Worm (Caenorhabditis elegans) whole organism, young adult: ENCODE data around the gene ZK550.2.

Experiments
- Y56A3A.18 ChIP-seq: fragments of 200-800 bp; sonication (Bioruptor generic); IDR thresholded peaks from 2 replicates; pipeline ENCODE4 v1.3.6; 2022; ENCODE audit warnings: missing genetic modification reagents, missing genetic modification characterization, missing compliant biosample characterization
- attf-3 ChIP-seq: fragments of 200-800 bp; sonication (Bioruptor generic); conservative IDR thresholded peaks from 2 replicates; pipeline ENCODE4 v1.3.6; 2022; ENCODE audit warnings: missing genetic modification reagents, missing genetic modification characterization, missing compliant biosample characterization
- lag-1 ChIP-seq: fragments of 200-800 bp; sonication (Bioruptor generic); IDR thresholded peaks from 2 replicates; pipeline ENCODE4 v1.3.6; 2022; ENCODE audit warnings: missing genetic modification reagents, missing genetic modification characterization, missing compliant biosample characterization
- nhr-80 ChIP-seq: sonication (generic microtip); optimal IDR thresholded peaks from 2 replicates; lab custom pipeline; 2016; ENCODE audit warnings: missing genetic modification characterization, missing compliant biosample characterization
- snpc-4 ChIP-seq, 5 experiments: fragments of 150-350 bp in 1 of 5; sonication (generic microtip) in 4 of 5; optimal IDR thresholded peaks; 2 replicates each; lab custom pipeline; 2014 to 2018; ENCODE audit warnings: missing genetic modification characterization in 5 of 5, missing biosample characterization in 3 of 5, antibody characterized with exemption in 2 of 5, mild to moderate bottlenecking in 2 of 5, missing compliant biosample characterization in 2 of 5, missing genotype in 2 of 5, moderate library complexity in 2 of 5, missing genetic modification reagents in 1 of 5
- unc-130 ChIP-seq: sonication (generic microtip); optimal IDR thresholded peaks from 2 replicates; lab custom pipeline; 2016; ENCODE audit warnings: missing genetic modification reagents, missing genetic modification characterization, missing compliant biosample characterization
- zfh-2 ChIP-seq: fragments of 200-800 bp; sonication (Bioruptor generic); conservative IDR thresholded peaks from 2 replicates; pipeline ENCODE4 v1.3.6; 2022; ENCODE audit warnings: missing genetic modification reagents, missing genetic modification characterization, missing compliant biosample characterization

- TF ChIP-seq Y56A3A.18 (GFP tag; lab: Robert Waterston, UW) (no peak), lag-1 (GFP tag; lab: Robert Waterston, UW) (no peak), snpc-4 (GFP tag; optimal IDR thresholded peaks at IDR 0.05; lab: Kevin White, UChicago) (no peak), snpc-4 (tag; optimal IDR thresholded peaks at IDR 0.05; lab: Kevin White, UChicago) (peak in 1 of 4 experiments; percentile 31), unc-130 (no peak), nhr-80 (tag; lab: Kevin White, UChicago) (no peak), attf-3 (GFP tag; lab: Robert Waterston, UW) (no peak), zfh-2 (GFP tag; lab: Robert Waterston, UW) (no peak)
Measured at ce11 chrIV:17285263-17285662, 39.9 kb downstream of the ZK550.2 start.
